Fruit fly (Drosophila melanogaster) whole organism, embryonic: ENCODE measurements around the gene CG18622.

Source experiments
- Ada2b ChIP-seq: fragments of 200-800 bp; sonication (Bioruptor generic); IDR thresholded peaks from 2 replicates; pipeline ENCODE4 v1.3.6; 2022; ENCODE audit warnings: missing biosample characterization, missing genetic modification characterization
- B-H2 ChIP-seq: fragments of 200-800 bp; sonication (Bioruptor generic); optimal IDR thresholded peaks from 2 replicates; lab custom pipeline; 2018; ENCODE audit warnings: missing biosample characterization, mild to moderate bottlenecking, missing genetic modification characterization
- CG14860 ChIP-seq: fragments of 200-800 bp; sonication (Bioruptor generic); IDR thresholded peaks from 3 replicates; pipeline ENCODE4 v1.3.6; 2022; ENCODE audit warnings: missing biosample characterization, missing genetic modification characterization; ENCODE audit not compliant: partially characterized antibody
- CG2202 ChIP-seq: fragments of 200-800 bp; sonication (Bioruptor generic); optimal IDR thresholded peaks from 2 replicates; lab custom pipeline; 2018; ENCODE audit warnings: missing biosample characterization, mild to moderate bottlenecking, missing genetic modification characterization
- CG2875 ChIP-seq: fragments of 200-800 bp; sonication (Bioruptor generic); optimal IDR thresholded peaks from 2 replicates; lab custom pipeline; 2017; ENCODE audit warnings: missing biosample characterization, mild to moderate bottlenecking, missing genetic modification characterization, missing genetic modification reagents
- CG32767 ChIP-seq: fragments of 200-800 bp; sonication (Bioruptor generic); IDR thresholded peaks from 2 replicates; pipeline ENCODE4 v1.3.6; 2022; ENCODE audit warnings: missing biosample characterization, missing genetic modification characterization
- CG33557 ChIP-seq: fragments of 200-800 bp; sonication (Bioruptor generic); optimal IDR thresholded peaks from 2 replicates; lab custom pipeline; 2019; ENCODE audit warnings: missing biosample characterization, mild to moderate bottlenecking, missing genetic modification characterization, moderate library complexity
- CG34422 ChIP-seq: fragments of 200-800 bp; sonication (Bioruptor generic); IDR thresholded peaks from 3 replicates; pipeline ENCODE4 v1.3.6; 2022; ENCODE audit warnings: missing biosample characterization, missing genetic modification characterization
- CG3726 ChIP-seq: fragments of 200-800 bp; sonication (Bioruptor generic); IDR thresholded peaks from 3 replicates; pipeline ENCODE4, ENCODE4 v1.3.6; 2022; ENCODE audit warnings: missing biosample characterization, missing genetic modification characterization
- CG3847 ChIP-seq: fragments of 200-800 bp; sonication (Bioruptor generic); IDR thresholded peaks from 2 replicates; pipeline ENCODE4 v1.3.6; 2022; ENCODE audit warnings: missing biosample characterization, missing genetic modification characterization
- CG5180 ChIP-seq: fragments of 200-800 bp; sonication (Bioruptor generic); optimal IDR thresholded peaks from 3 replicates; lab custom pipeline; 2017; ENCODE audit warnings: missing biosample characterization, missing genetic modification characterization, mild to moderate bottlenecking, moderate library complexity, missing genetic modification reagents
- CG5953 ChIP-seq: fragments of 200-800 bp; sonication (Bioruptor generic); IDR thresholded peaks from 2 replicates; pipeline ENCODE4 v1.3.6; 2022; ENCODE audit warnings: missing biosample characterization, missing genetic modification characterization
- CG6854 ChIP-seq: fragments of 200-800 bp; sonication (Bioruptor generic); optimal IDR thresholded peaks from 3 replicates; lab custom pipeline; 2017; ENCODE audit warnings: missing biosample characterization, mild to moderate bottlenecking, missing genetic modification characterization
- CG8924 ChIP-seq: fragments of 200-800 bp; optimal IDR thresholded peaks from 3 replicates; lab custom pipeline; 2019; ENCODE audit warnings: missing biosample characterization, mild to moderate bottlenecking, missing genetic modification characterization, moderate library complexity
- CG9437 ChIP-seq: fragments of 200-800 bp; sonication (Bioruptor generic); optimal IDR thresholded peaks from 2 replicates; lab custom pipeline; 2018; ENCODE audit warnings: missing biosample characterization, mild to moderate bottlenecking, missing genetic modification characterization
- D ChIP-seq, 2 experiments: fragments of 200-800 bp in 1 of 2; fragments of >200 bp in 1 of 2; sonication (Bioruptor generic) in 1 of 2; optimal IDR thresholded peaks; 2 replicates in 1 of 2; 3 replicates in 1 of 2; lab custom pipeline; 2017; ENCODE audit warnings: mild to moderate bottlenecking in 1 of 2, missing biosample characterization in 1 of 2, missing genetic modification characterization in 1 of 2, missing genetic modification reagents in 1 of 2
- Dad ChIP-seq: fragments of 200-800 bp; sonication (Bioruptor generic); optimal IDR thresholded peaks from 3 replicates; lab custom pipeline; 2016; ENCODE audit warnings: missing biosample characterization, missing genetic modification characterization
- Elba2 ChIP-seq: fragments of 200-800 bp; sonication (Bioruptor generic); optimal IDR thresholded peaks from 3 replicates; lab custom pipeline; 2016; ENCODE audit warnings: missing biosample characterization, missing genetic modification characterization
- Gug ChIP-seq: fragments of 200-800 bp; sonication (Bioruptor generic); IDR thresholded peaks from 4 replicates; pipeline ENCODE4 v1.3.6; 2022; ENCODE audit warnings: missing biosample characterization, missing genetic modification characterization
- HmgD ChIP-seq: fragments of 200-800 bp; sonication (Bioruptor generic); optimal IDR thresholded peaks from 3 replicates; lab custom pipeline; 2016; ENCODE audit warnings: missing biosample characterization, missing genetic modification characterization
- Max ChIP-seq: fragments of 200-800 bp; sonication (Bioruptor generic); optimal IDR thresholded peaks from 2 replicates; lab custom pipeline; 2016; ENCODE audit warnings: missing biosample characterization, mild to moderate bottlenecking, missing genetic modification characterization
- Oli ChIP-seq: fragments of 200-800 bp; sonication (Bioruptor generic); optimal IDR thresholded peaks from 2 replicates; lab custom pipeline; 2018; ENCODE audit warnings: missing biosample characterization, mild to moderate bottlenecking, missing genetic modification characterization, moderate library complexity
- Six4 ChIP-seq: fragments of 200-800 bp; sonication (Bioruptor generic); optimal IDR thresholded peaks from 2 replicates; lab custom pipeline; 2016; ENCODE audit warnings: missing biosample characterization, missing genetic modification characterization
- Xbp1 ChIP-seq: fragments of 200-800 bp; sonication (Bioruptor generic); optimal IDR thresholded peaks from 3 replicates; lab custom pipeline; 2016; ENCODE audit warnings: missing biosample characterization, mild to moderate bottlenecking, missing genetic modification characterization
- ac ChIP-seq: fragments of 200-800 bp; sonication (Bioruptor generic); optimal IDR thresholded peaks from 3 replicates; lab custom pipeline; 2017; ENCODE audit warnings: missing biosample characterization, mild to moderate bottlenecking, missing genetic modification characterization
- aop ChIP-seq: fragments of 200-800 bp; sonication (Bioruptor generic); IDR thresholded peaks from 2 replicates; pipeline ENCODE4 v1.3.6; 2022; ENCODE audit warnings: missing biosample characterization, missing genetic modification characterization
- az2 ChIP-seq: fragments of 200-800 bp; sonication (Bioruptor generic); optimal IDR thresholded peaks from 3 replicates; lab custom pipeline; 2016; ENCODE audit warnings: missing biosample characterization, missing genetic modification characterization
- br ChIP-seq: fragments of >200 bp; optimal IDR thresholded peaks from 2 replicates; lab custom pipeline; 2017
- cato ChIP-seq: fragments of 200-800 bp; sonication (Bioruptor generic); optimal IDR thresholded peaks from 2 replicates; lab custom pipeline; 2016; ENCODE audit warnings: missing biosample characterization, missing genetic modification characterization, borderline replicate concordance
- croc ChIP-seq: fragments of 200-800 bp; sonication (Bioruptor generic); conservative IDR thresholded peaks from 3 replicates; pipeline ENCODE4 v1.3.6; 2022; ENCODE audit warnings: missing biosample characterization, missing genetic modification characterization
- cwo ChIP-seq: fragments of 200-800 bp; sonication (Bioruptor generic); optimal IDR thresholded peaks from 3 replicates; lab custom pipeline; 2017; ENCODE audit warnings: missing biosample characterization, missing genetic modification characterization, mild to moderate bottlenecking, moderate library complexity, missing genetic modification reagents
- fd102C ChIP-seq: fragments of 200-800 bp; sonication (Bioruptor generic); optimal IDR thresholded peaks from 2 replicates; lab custom pipeline; 2018; ENCODE audit warnings: missing biosample characterization, mild to moderate bottlenecking, missing genetic modification characterization, moderate library complexity
- gsb-n ChIP-seq: fragments of 200-800 bp; sonication (Bioruptor generic); optimal IDR thresholded peaks from 3 replicates; lab custom pipeline; 2018; ENCODE audit warnings: missing biosample characterization, mild to moderate bottlenecking, missing genetic modification characterization
- lab ChIP-seq: fragments of 200-800 bp; sonication (Bioruptor generic); optimal IDR thresholded peaks from 3 replicates; lab custom pipeline; 2017; ENCODE audit warnings: missing biosample characterization, missing genetic modification characterization, mild to moderate bottlenecking, moderate library complexity, missing genetic modification reagents
- lov ChIP-seq, 2 experiments: fragments of 200-800 bp in 1 of 2; fragments of >200 bp in 1 of 2; sonication (Bioruptor generic) in 1 of 2; IDR thresholded peaks in 1 of 2; optimal IDR thresholded peaks in 1 of 2; 2 replicates in 1 of 2; 3 replicates in 1 of 2; pipeline versions ENCODE4 v1.3.6 to Lab custom; 2017 to 2022; ENCODE audit warnings: missing biosample characterization in 1 of 2, missing genetic modification characterization in 1 of 2
- nmo ChIP-seq: fragments of 200-800 bp; sonication (Bioruptor generic); optimal IDR thresholded peaks from 2 replicates; lab custom pipeline; 2018; ENCODE audit warnings: missing biosample characterization, mild to moderate bottlenecking, missing genetic modification characterization, moderate library complexity
- onecut ChIP-seq: fragments of 200-800 bp; sonication (Bioruptor generic); IDR thresholded peaks from 2 replicates; pipeline ENCODE4 v1.3.6; 2022; ENCODE audit warnings: missing biosample characterization, missing genetic modification characterization
- salm ChIP-seq: fragments of 200-800 bp; sonication (Bioruptor generic); optimal IDR thresholded peaks from 2 replicates; lab custom pipeline; 2018; ENCODE audit warnings: missing biosample characterization, mild to moderate bottlenecking, missing genetic modification characterization
- seq ChIP-seq: fragments of 200-800 bp; sonication (Bioruptor generic); IDR thresholded peaks from 2 replicates; pipeline ENCODE4 v1.3.6; 2022; ENCODE audit warnings: missing biosample characterization, missing genetic modification characterization
- sim ChIP-seq: fragments of 200-800 bp; sonication (Bioruptor generic); IDR thresholded peaks from 2 replicates; pipeline ENCODE4 v1.3.6; 2022; ENCODE audit warnings: missing biosample characterization, missing genetic modification characterization
- sisA ChIP-seq: fragments of 200-800 bp; sonication (Bioruptor generic); IDR thresholded peaks from 2 replicates; pipeline ENCODE4 v1.3.6; 2022; ENCODE audit warnings: missing biosample characterization, missing genetic modification characterization
- slbo ChIP-seq: fragments of 200-800 bp; sonication (Bioruptor generic); IDR thresholded peaks from 2 replicates; pipeline ENCODE4 v1.3.6; 2022; ENCODE audit warnings: missing biosample characterization, missing genetic modification characterization
- slp2 ChIP-seq: fragments of 200-800 bp; sonication (Bioruptor generic); optimal IDR thresholded peaks from 2 replicates; lab custom pipeline; 2016; ENCODE audit warnings: missing biosample characterization, missing genetic modification characterization
- tap ChIP-seq: fragments of 200-800 bp; optimal IDR thresholded peaks from 3 replicates; lab custom pipeline; 2019; ENCODE audit warnings: missing biosample characterization, mild to moderate bottlenecking, missing genetic modification characterization, moderate library complexity
- tgo ChIP-seq: fragments of 200-800 bp; sonication (Bioruptor generic); IDR thresholded peaks from 3 replicates; pipeline ENCODE4 v1.3.6; 2022; ENCODE audit warnings: missing biosample characterization, missing genetic modification characterization
- toy ChIP-seq: fragments of 200-800 bp; sonication (Bioruptor generic); IDR thresholded peaks from 2 replicates; pipeline ENCODE4 v1.3.6; 2022; ENCODE audit warnings: missing biosample characterization, missing genetic modification characterization
- unpg ChIP-seq: fragments of 200-800 bp; sonication (Bioruptor generic); optimal IDR thresholded peaks from 3 replicates; lab custom pipeline; 2018; ENCODE audit warnings: missing biosample characterization, mild to moderate bottlenecking, missing genetic modification characterization, moderate library complexity
- vvl ChIP-seq: fragments of 200-800 bp; sonication (Bioruptor generic); IDR thresholded peaks from 2 replicates; pipeline ENCODE4 v1.3.6; 2022; ENCODE audit warnings: missing biosample characterization, missing genetic modification characterization
- zen ChIP-seq: fragments of 200-800 bp; sonication (Bioruptor generic); optimal IDR thresholded peaks from 3 replicates; lab custom pipeline; 2018; ENCODE audit warnings: missing biosample characterization, mild to moderate bottlenecking, missing genetic modification characterization, moderate library complexity

The CG18622 gene

DNA sequence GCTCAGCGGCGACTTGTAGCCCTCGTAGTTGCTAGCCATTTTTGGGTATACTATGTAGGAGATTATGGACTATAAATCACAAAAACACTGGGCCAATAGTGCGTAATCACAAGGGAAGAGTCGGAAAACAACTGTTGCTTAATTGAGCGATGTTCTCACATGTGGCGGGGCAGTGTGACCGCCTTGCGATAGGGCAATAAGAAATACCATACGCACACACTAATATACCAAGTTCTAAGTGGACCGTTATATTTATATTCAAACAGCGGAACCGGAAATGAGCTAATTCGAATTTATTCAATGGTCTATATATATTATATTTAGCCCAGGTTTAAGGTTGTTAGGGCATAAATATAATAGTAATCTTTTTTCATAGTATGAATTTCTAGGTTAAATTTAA, 33.4 kb upstream of the CG18622 start, which contains the start of gene Adsl (continued):
- TF ChIP-seq CG8924 (tag; lab: Kevin White, UChicago): peak; percentile 41
- peak; percentile 46 for TF ChIP-seq slp2 (GFP tag; lab: Kevin White, UChicago)
- no peak for TF ChIP-seq B-H2 (GFP tag; lab: Kevin White, UChicago)
- peak; percentile 51 for TF ChIP-seq Oli (tag; lab: Kevin White, UChicago)
- 0 out of 2 replicates have a peak, but pooled peaks have one; percentile 36 for TF ChIP-seq CG5953 (GFP tag; lab: Robert Waterston, UW)
- peak; percentile 83 for TF ChIP-seq gsb-n
- TF ChIP-seq D (optimal IDR thresholded peaks at IDR 0.05; lab: Kevin White, UChicago): no peak
- peak; percentile 47 for TF ChIP-seq D (GFP tag; optimal IDR thresholded peaks at IDR 0.05; lab: Kevin White, UChicago)
- TF ChIP-seq unpg (GFP tag; lab: Kevin White, UChicago): no peak
- peak; percentile 60 for TF ChIP-seq fd102C (GFP tag; lab: Kevin White, UChicago)
- peak; percentile 32 for TF ChIP-seq az2
- TF ChIP-seq CG14860 (GFP tag; lab: Robert Waterston, UW): no peak
- peak; percentile 65 for TF ChIP-seq CG9437
- no peak for TF ChIP-seq sisA (GFP tag; lab: Robert Waterston, UW)
- TF ChIP-seq nmo: peak; percentile 73
- peak; percentile 84 for TF ChIP-seq vvl
- no peak for TF ChIP-seq CG3847 (GFP tag; lab: Robert Waterston, UW)
- TF ChIP-seq Six4 (GFP tag; lab: Kevin White, UChicago): peak; percentile 49
- no peak for TF ChIP-seq Gug
- peak; percentile 35; the same call in 1 of the 2 replicates for TF ChIP-seq CG32767 (GFP tag; lab: Robert Waterston, UW)
- peak; percentile 3 for TF ChIP-seq cato (GFP tag; lab: Kevin White, UChicago)
- TF ChIP-seq ac (GFP tag; lab: Kevin White, UChicago): peak; percentile 73
- peak; percentile 86 for TF ChIP-seq Max (GFP tag; lab: Kevin White, UChicago)
- peak; percentile 33 for TF ChIP-seq Dad
- TF ChIP-seq Ada2b (GFP tag; lab: Robert Waterston, UW): peak; percentile 19; the same call in 1 of the 2 replicates
- peak; percentile 37 for TF ChIP-seq cwo (GFP tag; lab: Kevin White, UChicago)
- TF ChIP-seq CG34422: peak; percentile 42; the same call in 1 of the 3 replicates
- peak; percentile 19; the same call in 1 of the 3 replicates for TF ChIP-seq tgo
- TF ChIP-seq CG2202 (tag; lab: Kevin White, UChicago): peak; percentile 74
- 0 out of 2 replicates have a peak, but pooled peaks have one; percentile 16 for TF ChIP-seq toy (GFP tag; lab: Robert Waterston, UW)
- 0 out of 3 replicates have a peak, but pooled peaks have one; percentile 20 for TF ChIP-seq croc
- TF ChIP-seq Xbp1: peak; percentile 57
- no peak; the same call in 1 of the 2 replicates for TF ChIP-seq seq (GFP tag; lab: Robert Waterston, UW)
- peak; percentile 69 for TF ChIP-seq sim (GFP tag; lab: Robert Waterston, UW)
- peak; percentile 48 for TF ChIP-seq tap (tag; lab: Kevin White, UChicago)
- peak; percentile 49 for TF ChIP-seq CG5180
- 0 out of 2 replicates have a peak, but pooled peaks have one; percentile 11 for TF ChIP-seq slbo (GFP tag; lab: Robert Waterston, UW)
- no peak for TF ChIP-seq br (lab: Kevin White, UChicago)
- TF ChIP-seq lab (GFP tag; lab: Kevin White, UChicago): peak; percentile 82
- peak; percentile 61 for TF ChIP-seq CG6854 (GFP tag; lab: Kevin White, UChicago)
- peak; percentile 67 for TF ChIP-seq zen (tag; lab: Kevin White, UChicago)
- TF ChIP-seq aop (GFP tag; lab: Robert Waterston, UW): peak; percentile 62; the same call in 1 of the 2 replicates
- TF ChIP-seq CG3726 (GFP tag; lab: Robert Waterston, UW): no peak
- TF ChIP-seq Elba2: no peak
- no peak for TF ChIP-seq lov (optimal IDR thresholded peaks at IDR 0.05; lab: Kevin White, UChicago)
- peak; percentile 77; the same call in 2 of the 3 replicates for TF ChIP-seq lov (GFP tag; IDR thresholded peaks at IDR 0.05; lab: Robert Waterston, UW)
- peak; percentile 83 for TF ChIP-seq CG2875 (GFP tag; lab: Kevin White, UChicago)
- TF ChIP-seq salm (tag; lab: Kevin White, UChicago): peak; percentile 55
- peak; percentile 61 for TF ChIP-seq onecut (GFP tag; lab: Robert Waterston, UW)
- TF ChIP-seq CG33557 (GFP tag; lab: Kevin White, UChicago): peak; percentile 75
- no peak for TF ChIP-seq HmgD (GFP tag; lab: Kevin White, UChicago)
